Worm (Caenorhabditis elegans) whole organism, L4/young adult: ENCODE results near the gene R09H10.2.

Experiments used
- dao-5 ChIP-seq: sonication (generic microtip); optimal IDR thresholded peaks from 2 replicates; lab custom pipeline; 2016; ENCODE audit warnings: missing genotype, missing genetic modification characterization, moderate library complexity, missing compliant biosample characterization
- him-1 ChIP-seq: sonication (generic microtip); optimal IDR thresholded peaks from 2 replicates; lab custom pipeline; 2016; ENCODE audit warnings: missing genotype, missing genetic modification reagents, missing genetic modification characterization, missing compliant biosample characterization

ce11 chrIV:10608275-10608674 lies 5.5 kb downstream of the R09H10.2 start, which contains the start of gene R09H10.6:
- no peak for TF ChIP-seq dao-5 (tag; lab: Kevin White, UChicago)
- no peak for TF ChIP-seq him-1
